ENCODE assay signal across 1 fruit fly cellular context in genomic region chr3L:8110171-8110570, dm6.
TF ChIP-seq lines count a peak whose summit lies in the region.

Gene Nulp1, plus strand, starts transcription at chr3L:8110368.

TF ChIP-seq in whole organism, embryonic, 481 proteins besides CTCF, POLR2A, EP300 and RAD21 (continued from another document):
- TF ChIP-seq Opbp (GFP tag; IDR thresholded peaks at IDR 0.05; lab: Robert Waterston, UW; ENCODE audit: partially characterized antibody) (0 out of 3 replicates have a peak, but pooled peaks have one; percentile 43), CG32772 (GFP tag; IDR thresholded peaks at IDR 0.05; lab: Robert Waterston, UW) (peak; percentile 70), jumu (GFP tag; optimal IDR thresholded peaks at IDR 0.05; lab: Kevin White, UChicago) (peak; percentile 10), CG14667 (GFP tag; IDR thresholded peaks at IDR 0.05; lab: Robert Waterston, UW) (no peak), kah (GFP tag; optimal IDR thresholded peaks at IDR 0.05; lab: Kevin White, UChicago) (peak; percentile 97), CG3163 (GFP tag; optimal IDR thresholded peaks at IDR 0.05; lab: Kevin White, UChicago) (no peak), CG15514 (GFP tag; optimal IDR thresholded peaks at IDR 0.05; lab: Kevin White, UChicago) (peak; percentile 60), NFAT (GFP tag; IDR thresholded peaks at IDR 0.05; lab: Robert Waterston, UW) (peak; percentile 65; the same call in 1 of the 2 replicates), CG4617 (GFP tag; optimal IDR thresholded peaks at IDR 0.05; lab: Kevin White, UChicago; ENCODE audit: borderline replicate concordance) (peak; percentile 91), CG8290 (GFP tag; optimal IDR thresholded peaks at IDR 0.05; lab: Kevin White, UChicago) (no peak), CG8290 (tag; optimal IDR thresholded peaks at IDR 0.05; lab: Kevin White, UChicago) (peak in 1 of 2 experiments; percentile 67), CG4424 (GFP tag; optimal IDR thresholded peaks at IDR 0.05; lab: Kevin White, UChicago) (no peak), CG3281 (GFP tag; optimal IDR thresholded peaks at IDR 0.05; lab: Kevin White, UChicago) (no peak), Tbp (GFP tag; optimal IDR thresholded peaks at IDR 0.05; lab: Kevin White, UChicago) (no peak), CG3995 (GFP tag; optimal IDR thresholded peaks at IDR 0.05; lab: Kevin White, UChicago) (peak; percentile 61), CG8765 (GFP tag; IDR thresholded peaks at IDR 0.05; lab: Robert Waterston, UW) (no peak), Med (GFP tag; lab: Kevin White, UChicago) (peak; percentile 89), CG17359 (tag; optimal IDR thresholded peaks at IDR 0.05; lab: Kevin White, UChicago) (peak; percentile 64), ci (GFP tag; IDR thresholded peaks at IDR 0.05; lab: Robert Waterston, UW) (peak; percentile 85), Hr51 (GFP tag; optimal IDR thresholded peaks at IDR 0.05; lab: Kevin White, UChicago) (peak in 1 of 2 experiments; percentile 15), eve (GFP tag; optimal IDR thresholded peaks at IDR 0.05; lab: Kevin White, UChicago) (no peak), MESR4 (GFP tag; optimal IDR thresholded peaks at IDR 0.05; lab: Kevin White, UChicago) (peak; percentile 60), Rx (GFP tag; IDR thresholded peaks at IDR 0.05; lab: Robert Waterston, UW) (0 out of 2 replicates have a peak, but pooled peaks have one; percentile 9), CG31224 (GFP tag; IDR thresholded peaks at IDR 0.05; lab: Robert Waterston, UW) (no peak), Xrp1 (GFP tag; IDR thresholded peaks at IDR 0.05; lab: Robert Waterston, UW) (peak; percentile 25; the same call in 1 of the 2 replicates), fd3F (GFP tag; optimal IDR thresholded peaks at IDR 0.05; lab: Kevin White, UChicago) (no peak), Max (GFP tag; optimal IDR thresholded peaks at IDR 0.05; lab: Kevin White, UChicago) (peak; percentile 37)
